Comparison of ENCODE assay signal across 1 fruit fly cellular context in the genomic region with DNA sequence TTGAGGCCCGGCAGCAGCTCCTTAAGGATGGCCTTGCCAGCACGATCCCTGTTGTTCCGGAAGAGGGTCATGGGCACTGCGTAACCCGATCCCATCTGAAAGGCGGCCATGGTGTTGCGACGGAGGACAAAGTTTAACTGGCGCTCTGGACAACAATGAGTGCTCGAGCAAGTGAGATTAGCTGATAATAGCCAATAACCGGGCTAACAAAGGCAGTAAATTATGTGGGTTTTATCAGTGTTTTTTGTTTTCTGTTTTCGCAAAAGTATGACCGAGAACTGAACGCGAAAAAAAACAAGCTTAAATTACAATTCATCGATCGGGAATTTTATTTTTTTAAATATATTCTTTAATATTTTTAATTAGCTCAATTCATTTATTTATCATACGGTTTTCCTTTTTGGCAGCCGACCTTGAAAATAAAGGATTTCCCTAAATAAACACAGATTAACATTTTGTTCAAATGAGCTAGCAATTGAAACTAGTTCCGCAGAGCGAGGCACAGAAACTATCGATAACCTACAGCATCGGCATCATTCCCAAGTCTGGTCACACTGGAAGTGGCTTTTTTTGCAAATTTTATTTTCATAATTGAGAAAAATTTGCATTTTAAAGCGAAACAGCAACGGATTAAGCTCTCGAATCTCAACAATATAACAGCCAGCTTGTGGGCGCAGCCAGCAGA.
TF ChIP-seq lines count a peak whose summit lies in the region.

Gene Dip-C (minus strand): TSS at position 486 of the 685 bp plus-strand sequence.
Gene pps (plus strand): TSS at position 555 of the 685 bp plus-strand sequence.

TF ChIP-seq in whole organism, embryonic, 481 proteins besides CTCF, POLR2A, EP300 and RAD21 (continued from another document and continues in another):
- TF ChIP-seq pros (GFP tag; optimal IDR thresholded peaks at IDR 0.05; lab: Kevin White, UChicago): no peak
- no peak for TF ChIP-seq lmd (GFP tag; IDR thresholded peaks at IDR 0.05; lab: Robert Waterston, UW)
- no peak for TF ChIP-seq CG32532 (GFP tag; IDR thresholded peaks at IDR 0.05; lab: Robert Waterston, UW)
- TF ChIP-seq CG4854 (GFP tag; optimal IDR thresholded peaks at IDR 0.05; lab: Kevin White, UChicago): no peak
- TF ChIP-seq H2.0 (GFP tag; IDR thresholded peaks at IDR 0.05; lab: Robert Waterston, UW): no peak
- no peak for TF ChIP-seq Hsf (GFP tag; optimal IDR thresholded peaks at IDR 0.05; lab: Kevin White, UChicago)
- no peak for TF ChIP-seq Eip74EF (GFP tag; optimal IDR thresholded peaks at IDR 0.05; lab: Kevin White, UChicago)
- no peak for TF ChIP-seq pfk (GFP tag; optimal IDR thresholded peaks at IDR 0.05; lab: Kevin White, UChicago)
- no peak for TF ChIP-seq oc (tag; optimal IDR thresholded peaks at IDR 0.05; lab: Kevin White, UChicago)
- TF ChIP-seq CG12942 (GFP tag; optimal IDR thresholded peaks at IDR 0.05; lab: Kevin White, UChicago): no peak
- TF ChIP-seq pzg (GFP tag; optimal IDR thresholded peaks at IDR 0.05; lab: Kevin White, UChicago): peak; percentile 69
- TF ChIP-seq tap (tag; optimal IDR thresholded peaks at IDR 0.05; lab: Kevin White, UChicago): no peak
- no peak for TF ChIP-seq gcm2 (GFP tag; optimal IDR thresholded peaks at IDR 0.05; lab: Kevin White, UChicago)
- TF ChIP-seq Lhr (GFP tag; optimal IDR thresholded peaks at IDR 0.05; lab: Kevin White, UChicago): no peak
- no peak for TF ChIP-seq CG13775 (GFP tag; optimal IDR thresholded peaks at IDR 0.05; lab: Kevin White, UChicago)
- TF ChIP-seq CG7745 (tag; optimal IDR thresholded peaks at IDR 0.05; lab: Kevin White, UChicago): no peak
- no peak for TF ChIP-seq CG11504 (tag; optimal IDR thresholded peaks at IDR 0.05; lab: Kevin White, UChicago)
- TF ChIP-seq jing (GFP tag; optimal IDR thresholded peaks at IDR 0.05; lab: Kevin White, UChicago): no peak
- no peak for TF ChIP-seq toy (GFP tag; IDR thresholded peaks at IDR 0.05; lab: Robert Waterston, UW)
- no peak for TF ChIP-seq Ssrp (tag; optimal IDR thresholded peaks at IDR 0.05; lab: Kevin White, UChicago)
- TF ChIP-seq CG43689 (GFP tag; IDR thresholded peaks at IDR 0.05; lab: Robert Waterston, UW): no peak
- no peak for TF ChIP-seq CG12299 (tag; optimal IDR thresholded peaks at IDR 0.05; lab: Kevin White, UChicago)
- TF ChIP-seq Dp (GFP tag; optimal IDR thresholded peaks at IDR 0.05; lab: Kevin White, UChicago): peak; percentile 29
- no peak for TF ChIP-seq CG9215 (GFP tag; IDR thresholded peaks at IDR 0.05; lab: Robert Waterston, UW)
- no peak for TF ChIP-seq zfh1 (GFP tag; IDR thresholded peaks at IDR 0.05; lab: Robert Waterston, UW)
- no peak for TF ChIP-seq CG7987 (GFP tag; optimal IDR thresholded peaks at IDR 0.05; lab: Kevin White, UChicago)
- no peak for TF ChIP-seq Ptx1 (GFP tag; IDR thresholded peaks at IDR 0.05; lab: Robert Waterston, UW)
- no peak for TF ChIP-seq Nf-YC (tag; optimal IDR thresholded peaks at IDR 0.05; lab: Kevin White, UChicago)
- TF ChIP-seq chinmo (GFP tag; IDR thresholded peaks at IDR 0.05; lab: Robert Waterston, UW; ENCODE audit: partially characterized antibody): no peak
- TF ChIP-seq CG7372 (GFP tag; IDR thresholded peaks at IDR 0.05; lab: Robert Waterston, UW): no peak
- TF ChIP-seq D (optimal IDR thresholded peaks at IDR 0.05; lab: Kevin White, UChicago): no peak
- no peak for TF ChIP-seq D (GFP tag; optimal IDR thresholded peaks at IDR 0.05; lab: Kevin White, UChicago)
- TF ChIP-seq ind (GFP tag; optimal IDR thresholded peaks at IDR 0.05; lab: Kevin White, UChicago): no peak
- TF ChIP-seq insv (GFP tag; optimal IDR thresholded peaks at IDR 0.05; lab: Kevin White, UChicago): peak in 1 of 2 experiments; percentile 22
- TF ChIP-seq Lpt (GFP tag; optimal IDR thresholded peaks at IDR 0.05; lab: Kevin White, UChicago): no peak
- peak; percentile 65; the same call in 2 of the 3 replicates for TF ChIP-seq Doc3 (GFP tag; IDR thresholded peaks at IDR 0.05; lab: Robert Waterston, UW; ENCODE audit: partially characterized antibody)
- no peak for TF ChIP-seq CG8765 (GFP tag; IDR thresholded peaks at IDR 0.05; lab: Robert Waterston, UW)
- TF ChIP-seq Trl (optimal IDR thresholded peaks at IDR 0.05; lab: Kevin White, UChicago): no peak
- TF ChIP-seq Trl (GFP tag; optimal IDR thresholded peaks at IDR 0.05; lab: Kevin White, UChicago): no peak
- TF ChIP-seq CG11247 (GFP tag; IDR thresholded peaks at IDR 0.05; lab: Robert Waterston, UW): no peak
- TF ChIP-seq Sox100B (GFP tag; optimal IDR thresholded peaks at IDR 0.05; lab: Kevin White, UChicago): no peak
- no peak for TF ChIP-seq sens (GFP tag; lab: Kevin White, UChicago)
- no peak for TF ChIP-seq so (GFP tag; IDR thresholded peaks at IDR 0.05; lab: Robert Waterston, UW)
- peak; percentile 44 for TF ChIP-seq Med (GFP tag; lab: Kevin White, UChicago)
- no peak for TF ChIP-seq CG6654 (GFP tag; optimal IDR thresholded peaks at IDR 0.05; lab: Kevin White, UChicago)
- TF ChIP-seq inv (GFP tag; IDR thresholded peaks at IDR 0.05; lab: Robert Waterston, UW; ENCODE audit: partially characterized antibody): peak; percentile 65
- no peak for TF ChIP-seq CG3995 (GFP tag; optimal IDR thresholded peaks at IDR 0.05; lab: Kevin White, UChicago)
- TF ChIP-seq vvl (GFP tag; IDR thresholded peaks at IDR 0.05; lab: Robert Waterston, UW): no peak; the same call in 1 of the 2 replicates
- TF ChIP-seq NC2β (GFP tag; optimal IDR thresholded peaks at IDR 0.05; lab: Kevin White, UChicago): no peak
- no peak for TF ChIP-seq crol (GFP tag; IDR thresholded peaks at IDR 0.05; lab: Robert Waterston, UW)
- no peak for TF ChIP-seq Hey (tag; optimal IDR thresholded peaks at IDR 0.05; lab: Kevin White, UChicago)
- TF ChIP-seq unc-4 (GFP tag; IDR thresholded peaks at IDR 0.05; lab: Robert Waterston, UW; ENCODE audit: partially characterized antibody): peak; percentile 79
- TF ChIP-seq amos (GFP tag; IDR thresholded peaks at IDR 0.05; lab: Robert Waterston, UW; ENCODE audit: partially characterized antibody): peak; percentile 82
- no peak for TF ChIP-seq NFAT (GFP tag; IDR thresholded peaks at IDR 0.05; lab: Robert Waterston, UW)
- TF ChIP-seq ranshi (GFP tag; IDR thresholded peaks at IDR 0.05; lab: Robert Waterston, UW): no peak
- TF ChIP-seq nerfin-2 (GFP tag; IDR thresholded peaks at IDR 0.05; lab: Robert Waterston, UW; ENCODE audit: partially characterized antibody): no peak
- TF ChIP-seq CG6791 (GFP tag; IDR thresholded peaks at IDR 0.05; lab: Robert Waterston, UW; ENCODE audit: partially characterized antibody): peak; percentile 81
- TF ChIP-seq Sin3A (optimal IDR thresholded peaks at IDR 0.05; lab: Kevin White, UChicago): peak; percentile 61
- TF ChIP-seq abd-A (tag; optimal IDR thresholded peaks at IDR 0.05; lab: Kevin White, UChicago): no peak
- no peak for TF ChIP-seq CG3281 (GFP tag; optimal IDR thresholded peaks at IDR 0.05; lab: Kevin White, UChicago)
- no peak for TF ChIP-seq ems (GFP tag; optimal IDR thresholded peaks at IDR 0.05; lab: Kevin White, UChicago)
- TF ChIP-seq gfzf (GFP tag; optimal IDR thresholded peaks at IDR 0.05; lab: Kevin White, UChicago): peak; percentile 80
- TF ChIP-seq slbo (GFP tag; IDR thresholded peaks at IDR 0.05; lab: Robert Waterston, UW): no peak
- no peak for TF ChIP-seq bowl (GFP tag; IDR thresholded peaks at IDR 0.05; lab: Robert Waterston, UW)
- TF ChIP-seq ewg (GFP tag; optimal IDR thresholded peaks at IDR 0.05; lab: Kevin White, UChicago): no peak
- no peak for TF ChIP-seq dmrt11E (tag; optimal IDR thresholded peaks at IDR 0.05; lab: Kevin White, UChicago)
- TF ChIP-seq twi (tag; optimal IDR thresholded peaks at IDR 0.05; lab: Kevin White, UChicago): no peak
- TF ChIP-seq CG1647 (GFP tag; optimal IDR thresholded peaks at IDR 0.05; lab: Kevin White, UChicago): no peak
- no peak for TF ChIP-seq ssp (GFP tag; IDR thresholded peaks at IDR 0.05; lab: Robert Waterston, UW)
- no peak for TF ChIP-seq CG2712 (tag; optimal IDR thresholded peaks at IDR 0.05; lab: Kevin White, UChicago)
- no peak for TF ChIP-seq CG5245 (GFP tag; optimal IDR thresholded peaks at IDR 0.05; lab: Kevin White, UChicago)
- no peak for TF ChIP-seq fu2 (GFP tag; optimal IDR thresholded peaks at IDR 0.05; lab: Kevin White, UChicago)
- no peak for TF ChIP-seq unpg (GFP tag; optimal IDR thresholded peaks at IDR 0.05; lab: Kevin White, UChicago)
- TF ChIP-seq CG8388 (GFP tag; optimal IDR thresholded peaks at IDR 0.05; lab: Kevin White, UChicago): no peak
- TF ChIP-seq vnd (GFP tag; IDR thresholded peaks at IDR 0.05; lab: Robert Waterston, UW; ENCODE audit: partially characterized antibody): peak; percentile 58; the same call in 2 of the 3 replicates
- TF ChIP-seq CG15696 (tag; optimal IDR thresholded peaks at IDR 0.05; lab: Kevin White, UChicago): no peak
- no peak for TF ChIP-seq CG8290 (GFP tag; optimal IDR thresholded peaks at IDR 0.05; lab: Kevin White, UChicago)
- TF ChIP-seq CG8290 (tag; optimal IDR thresholded peaks at IDR 0.05; lab: Kevin White, UChicago): no peak
- no peak for TF ChIP-seq Hr51 (GFP tag; optimal IDR thresholded peaks at IDR 0.05; lab: Kevin White, UChicago)
- TF ChIP-seq tna (GFP tag; IDR thresholded peaks at IDR 0.05; lab: Robert Waterston, UW; ENCODE audit: partially characterized antibody): no peak
- no peak for TF ChIP-seq crp (GFP tag; optimal IDR thresholded peaks at IDR 0.05; lab: Kevin White, UChicago)
- no peak for TF ChIP-seq ham (GFP tag; IDR thresholded peaks at IDR 0.05; lab: Robert Waterston, UW)
- no peak for TF ChIP-seq CG3065 (GFP tag; optimal IDR thresholded peaks at IDR 0.05; lab: Kevin White, UChicago)
- peak; percentile 12 for TF ChIP-seq CG12104 (GFP tag; optimal IDR thresholded peaks at IDR 0.05; lab: Kevin White, UChicago)
- no peak for TF ChIP-seq CG16863 (GFP tag; optimal IDR thresholded peaks at IDR 0.05; lab: Kevin White, UChicago)
- no peak for TF ChIP-seq NK7.1 (GFP tag; optimal IDR thresholded peaks at IDR 0.05; lab: Kevin White, UChicago)
- no peak for TF ChIP-seq NfI (GFP tag; optimal IDR thresholded peaks at IDR 0.05; lab: Kevin White, UChicago)
- TF ChIP-seq CG4424 (GFP tag; optimal IDR thresholded peaks at IDR 0.05; lab: Kevin White, UChicago): no peak
- TF ChIP-seq CG1233 (GFP tag; optimal IDR thresholded peaks at IDR 0.05; lab: Kevin White, UChicago): no peak
- no peak for TF ChIP-seq CG15601 (tag; optimal IDR thresholded peaks at IDR 0.05; lab: Kevin White, UChicago)
- TF ChIP-seq tup (GFP tag; optimal IDR thresholded peaks at IDR 0.05; lab: Kevin White, UChicago): no peak
- TF ChIP-seq Dad (GFP tag; optimal IDR thresholded peaks at IDR 0.05; lab: Kevin White, UChicago): no peak
- TF ChIP-seq pan (optimal IDR thresholded peaks at IDR 0.05; lab: Kevin White, UChicago): no peak
- TF ChIP-seq pan (GFP tag; optimal IDR thresholded peaks at IDR 0.05 in 1 of 2, IDR thresholded peaks at IDR 0.05 in 1 of 2): peak in 1 of 2 experiments; percentile 9
- TF ChIP-seq prd (optimal IDR thresholded peaks at IDR 0.05; lab: Kevin White, UChicago): no peak
- TF ChIP-seq prd (GFP tag; IDR thresholded peaks at IDR 0.05; lab: Robert Waterston, UW): no peak
- no peak for TF ChIP-seq esg (GFP tag; conservative IDR thresholded peaks at IDR 0.05; lab: Robert Waterston, UW)
- TF ChIP-seq BEAF-32 (GFP tag; optimal IDR thresholded peaks at IDR 0.05; lab: Kevin White, UChicago): peak; percentile 82
- peak; percentile 62; the same call in 1 of the 2 replicates for TF ChIP-seq sna (GFP tag; IDR thresholded peaks at IDR 0.05; lab: Robert Waterston, UW; ENCODE audit: partially characterized antibody)
- TF ChIP-seq bcd (GFP tag; optimal IDR thresholded peaks at IDR 0.05; lab: Kevin White, UChicago): no peak
- TF ChIP-seq Dip3 (GFP tag; optimal IDR thresholded peaks at IDR 0.05; lab: Kevin White, UChicago): no peak
- TF ChIP-seq HLH3B (GFP tag; IDR thresholded peaks at IDR 0.05; lab: Robert Waterston, UW): no peak
- TF ChIP-seq bbx (GFP tag; IDR thresholded peaks at IDR 0.05; lab: Robert Waterston, UW; ENCODE audit: partially characterized antibody): peak; percentile 80
- no peak for TF ChIP-seq CG18599 (GFP tag; optimal IDR thresholded peaks at IDR 0.05; lab: Kevin White, UChicago)
- no peak for TF ChIP-seq CG10366 (GFP tag; IDR thresholded peaks at IDR 0.05; lab: Robert Waterston, UW)
- no peak for TF ChIP-seq CG9932 (GFP tag; IDR thresholded peaks at IDR 0.05; lab: Robert Waterston, UW)
- no peak for TF ChIP-seq sc (optimal IDR thresholded peaks at IDR 0.05; lab: Kevin White, UChicago)
- TF ChIP-seq sc (GFP tag; optimal IDR thresholded peaks at IDR 0.05; lab: Kevin White, UChicago): no peak
- TF ChIP-seq dati (GFP tag; IDR thresholded peaks at IDR 0.05; lab: Robert Waterston, UW): no peak
- no peak for TF ChIP-seq CG8281 (tag; optimal IDR thresholded peaks at IDR 0.05; lab: Kevin White, UChicago)
- TF ChIP-seq phol (tag; optimal IDR thresholded peaks at IDR 0.05; lab: Kevin White, UChicago): peak; percentile 46
- no peak for TF ChIP-seq org-1 (GFP tag; optimal IDR thresholded peaks at IDR 0.05; lab: Kevin White, UChicago)
- no peak for TF ChIP-seq btn (GFP tag; optimal IDR thresholded peaks at IDR 0.05; lab: Kevin White, UChicago)
- peak; percentile 40; the same call in 1 of the 2 replicates for TF ChIP-seq CG2129 (GFP tag; IDR thresholded peaks at IDR 0.05; lab: Robert Waterston, UW; ENCODE audit: partially characterized antibody)
- TF ChIP-seq chm (GFP tag; IDR thresholded peaks at IDR 0.05; lab: Robert Waterston, UW): no peak
- TF ChIP-seq CG31388 (GFP tag; optimal IDR thresholded peaks at IDR 0.05; lab: Kevin White, UChicago): no peak
- peak; percentile 28 for TF ChIP-seq CG9727 (GFP tag; optimal IDR thresholded peaks at IDR 0.05; lab: Kevin White, UChicago)
- TF ChIP-seq Dll (GFP tag; IDR thresholded peaks at IDR 0.05; lab: Robert Waterston, UW; ENCODE audit: partially characterized antibody): peak; percentile 75
- TF ChIP-seq Camta (GFP tag; optimal IDR thresholded peaks at IDR 0.05; lab: Kevin White, UChicago): no peak
- peak; percentile 22 for TF ChIP-seq Ets65A (GFP tag; lab: Kevin White, UChicago)
- no peak for TF ChIP-seq Poxn (GFP tag; IDR thresholded peaks at IDR 0.05; lab: Robert Waterston, UW)
- no peak for TF ChIP-seq CG15011 (GFP tag; optimal IDR thresholded peaks at IDR 0.05; lab: Kevin White, UChicago)
- TF ChIP-seq gce (GFP tag; IDR thresholded peaks at IDR 0.05; lab: Robert Waterston, UW): no peak
- peak; percentile 35 for TF ChIP-seq CG2116 (GFP tag; optimal IDR thresholded peaks at IDR 0.05; lab: Kevin White, UChicago)
- TF ChIP-seq CG13287 (GFP tag; IDR thresholded peaks at IDR 0.05; lab: Robert Waterston, UW; ENCODE audit: partially characterized antibody): peak; percentile 85
- TF ChIP-seq Sox102F (GFP tag; optimal IDR thresholded peaks at IDR 0.05; lab: Kevin White, UChicago): no peak
- peak; percentile 59 for TF ChIP-seq exex (tag; optimal IDR thresholded peaks at IDR 0.05; lab: Kevin White, UChicago)
- TF ChIP-seq rib (GFP tag; IDR thresholded peaks at IDR 0.05; lab: Robert Waterston, UW): no peak
